Fruit fly (Drosophila melanogaster): ENCODE measurements around the gene CG46412.

DNA sequence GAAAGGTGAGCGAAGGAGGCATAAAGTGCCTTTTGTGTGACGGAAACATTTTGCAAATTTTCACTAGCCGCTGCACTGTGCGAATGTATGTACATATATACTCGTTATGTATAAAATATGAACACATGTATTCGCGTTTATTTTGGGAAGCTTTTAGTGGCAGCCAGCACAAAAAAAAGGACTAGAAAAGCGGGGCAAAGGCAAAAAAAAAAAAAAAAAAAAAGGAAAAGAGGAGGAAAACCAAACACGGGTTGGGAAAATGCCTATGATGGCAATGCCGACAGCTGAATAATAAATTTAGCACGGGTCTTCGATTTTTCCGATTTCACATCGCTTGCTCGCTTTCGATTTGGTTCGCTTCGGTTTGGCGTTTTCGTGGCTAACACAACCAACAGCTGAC, 14.4 kb downstream of the CG46412 start:
- no peak for TF ChIP-seq br (GFP tag; optimal IDR thresholded peaks at IDR 0.05)
- TF ChIP-seq Dfd (GFP tag; optimal IDR thresholded peaks at IDR 0.05) = no peak
- TF ChIP-seq pan (optimal IDR thresholded peaks at IDR 0.05) = no peak
- no peak for TF ChIP-seq Abd-B (GFP tag; optimal IDR thresholded peaks at IDR 0.05)
- TF ChIP-seq usp (GFP tag; optimal IDR thresholded peaks at IDR 0.05) = no peak
- no peak for TF ChIP-seq rgr (GFP tag; optimal IDR thresholded peaks at IDR 0.05)
- TF ChIP-seq tai (GFP tag; optimal IDR thresholded peaks at IDR 0.05) = no peak
- TF ChIP-seq Vsx2 (GFP tag; optimal IDR thresholded peaks at IDR 0.05; ENCODE audit: partially characterized antibody) = no peak
- no peak for TF ChIP-seq sv (GFP tag; optimal IDR thresholded peaks at IDR 0.05)
- TF ChIP-seq ey (GFP tag; optimal IDR thresholded peaks at IDR 0.05) = no peak
- no peak for TF ChIP-seq sage (GFP tag; optimal IDR thresholded peaks at IDR 0.05)
- no peak for TF ChIP-seq OdsH (GFP tag; optimal IDR thresholded peaks at IDR 0.05)
- TF ChIP-seq fru (GFP tag; optimal IDR thresholded peaks at IDR 0.05) = no peak
